Worm (Caenorhabditis elegans) whole organism, L4 larva: ENCODE data around the gene trpp-6.

Experiments
- F37D6.2 ChIP-seq: sonication (generic microtip); optimal IDR thresholded peaks from 2 replicates; lab custom pipeline; 2016; ENCODE audit warnings: mild to moderate bottlenecking, missing genetic modification characterization, missing compliant biosample characterization
- F49E8.2 ChIP-seq: sonication (generic microtip); optimal IDR thresholded peaks from 2 replicates; lab custom pipeline; 2016; ENCODE audit warnings: missing compliant biosample characterization, mild to moderate bottlenecking, missing genetic modification characterization, borderline replicate concordance
- R02D3.7 ChIP-seq: fragments of 150-350 bp; sonication (generic microtip); optimal IDR thresholded peaks from 3 replicates; lab custom pipeline; 2014; ENCODE audit warnings: missing biosample characterization, missing genetic modification characterization
- T20F7.1 ChIP-seq: fragments of 200-800 bp; sonication (Bioruptor generic); optimal IDR thresholded peaks from 2 replicates; lab custom pipeline; 2018; ENCODE audit warnings: mild to moderate bottlenecking, missing genetic modification characterization, missing compliant biosample characterization
- Y48G9A.11 ChIP-seq: fragments of 200-800 bp; sonication (Bioruptor generic); IDR thresholded peaks from 2 replicates; pipeline ENCODE4 v1.3.6; 2022; ENCODE audit warnings: missing genetic modification reagents, missing genetic modification characterization, missing compliant biosample characterization
- ZK337.2 ChIP-seq: fragments of 200-800 bp; sonication (Bioruptor generic); IDR thresholded peaks from 2 replicates; pipeline ENCODE4 v1.3.6; 2022; ENCODE audit warnings: missing genetic modification reagents, missing genetic modification characterization, missing compliant biosample characterization
- ceh-28 ChIP-seq: fragments of 150-350 bp; optimal IDR thresholded peaks from 2 replicates; lab custom pipeline; 2014; ENCODE audit warnings: missing biosample characterization, missing genetic modification reagents, missing genetic modification characterization
- ceh-32 ChIP-seq: sonication (generic microtip); optimal IDR thresholded peaks from 2 replicates; lab custom pipeline; 2016; ENCODE audit warnings: mild to moderate bottlenecking, missing genetic modification characterization, missing compliant biosample characterization; ENCODE audit not compliant: poor library complexity
- ceh-44 ChIP-seq: fragments of 200-800 bp; sonication (Bioruptor generic); IDR thresholded peaks from 2 replicates; pipeline ENCODE4 v1.3.6; 2022; ENCODE audit warnings: missing genetic modification reagents, missing genetic modification characterization, missing compliant biosample characterization
- daf-12 ChIP-seq: fragments of 150-350 bp; optimal IDR thresholded peaks from 2 replicates; lab custom pipeline; 2014; ENCODE audit warnings: missing biosample characterization, missing genetic modification reagents, missing genetic modification characterization
- daf-16 ChIP-seq, 3 experiments: sonication (generic microtip); optimal IDR thresholded peaks; 2 replicates each; lab custom pipeline; 2016 to 2017; ENCODE audit warnings: missing genetic modification characterization in 3 of 3, missing genetic modification reagents in 3 of 3, mild to moderate bottlenecking in 2 of 3, missing compliant biosample characterization in 2 of 3, missing biosample characterization in 1 of 3, moderate library complexity in 1 of 3
- daf-19 ChIP-seq: fragments of 200-800 bp; sonication (Bioruptor generic); conservative IDR thresholded peaks from 2 replicates; pipeline ENCODE4 v1.3.6; 2022; ENCODE audit warnings: missing genetic modification characterization, missing compliant biosample characterization
- daf-8 ChIP-seq: fragments of 200-800 bp; sonication (Bioruptor generic); IDR thresholded peaks from 2 replicates; pipeline ENCODE4 v1.3.6; 2022; ENCODE audit warnings: missing genetic modification characterization, missing compliant biosample characterization
- dmd-6 ChIP-seq: fragments of 200-800 bp; sonication (Bioruptor generic); IDR thresholded peaks from 2 replicates; pipeline ENCODE4 v1.3.6; 2022; ENCODE audit warnings: missing genetic modification reagents, missing genetic modification characterization, missing compliant biosample characterization
- dve-1 ChIP-seq: sonication (generic microtip); optimal IDR thresholded peaks from 2 replicates; lab custom pipeline; 2017; ENCODE audit warnings: antibody characterized with exemption, mild to moderate bottlenecking, missing genetic modification characterization, missing compliant biosample characterization; ENCODE audit not compliant: insufficient read depth
- fos-1 ChIP-seq: fragments of 150-350 bp; optimal IDR thresholded peaks from 2 replicates; lab custom pipeline; 2014; ENCODE audit warnings: missing biosample characterization, missing genetic modification characterization
- hlh-11 ChIP-seq: fragments of 200-800 bp; sonication (Bioruptor generic); optimal IDR thresholded peaks from 2 replicates; lab custom pipeline; 2018; ENCODE audit warnings: mild to moderate bottlenecking, missing genetic modification characterization, missing compliant biosample characterization
- hlh-30 ChIP-seq: sonication (generic microtip); optimal IDR thresholded peaks from 2 replicates; lab custom pipeline; 2017; ENCODE audit warnings: antibody characterized with exemption, mild to moderate bottlenecking, missing genetic modification characterization, missing compliant biosample characterization; ENCODE audit not compliant: insufficient read depth
- jun-1 ChIP-seq: fragments of 150-350 bp; optimal IDR thresholded peaks from 2 replicates; lab custom pipeline; 2014; ENCODE audit warnings: missing biosample characterization, missing genetic modification reagents, missing genetic modification characterization
- lin-13 ChIP-seq: fragments of 150-350 bp; optimal IDR thresholded peaks from 2 replicates; lab custom pipeline; 2014; ENCODE audit warnings: missing biosample characterization, missing genetic modification reagents, missing genetic modification characterization
- lin-38 ChIP-seq: fragments of 200-800 bp; sonication (Bioruptor generic); IDR thresholded peaks from 2 replicates; pipeline ENCODE4 v1.3.6; 2022; ENCODE audit warnings: missing genetic modification reagents, missing genetic modification characterization, missing compliant biosample characterization
- lin-39 ChIP-seq: fragments of 150-350 bp; optimal IDR thresholded peaks from 2 replicates; lab custom pipeline; 2014; ENCODE audit warnings: missing biosample characterization, missing genetic modification reagents, missing genetic modification characterization
- nhr-11 ChIP-seq: fragments of 150-350 bp; optimal IDR thresholded peaks from 2 replicates; lab custom pipeline; 2014; ENCODE audit warnings: missing biosample characterization, missing genetic modification characterization
- nhr-25 ChIP-seq: sonication (generic microtip); optimal IDR thresholded peaks from 2 replicates; lab custom pipeline; 2017; ENCODE audit warnings: missing genetic modification characterization, mild to moderate bottlenecking, missing compliant biosample characterization, antibody characterized with exemption, moderate library complexity, borderline replicate concordance; ENCODE audit not compliant: insufficient read depth
- nhr-28 ChIP-seq: fragments of 150-350 bp; optimal IDR thresholded peaks from 2 replicates; lab custom pipeline; 2014; ENCODE audit warnings: missing biosample characterization, missing genetic modification characterization
- pqm-1 ChIP-seq: sonication (generic microtip); optimal IDR thresholded peaks from 2 replicates; lab custom pipeline; 2017; ENCODE audit warnings: missing biosample characterization, missing genetic modification characterization
- sdz-12 ChIP-seq: fragments of 200-800 bp; sonication (Bioruptor generic); optimal IDR thresholded peaks from 2 replicates; lab custom pipeline; 2018; ENCODE audit warnings: mild to moderate bottlenecking, missing genetic modification characterization, missing compliant biosample characterization
- skn-1 ChIP-seq: fragments of 150-350 bp; optimal IDR thresholded peaks from 2 replicates; lab custom pipeline; 2014; ENCODE audit warnings: missing biosample characterization, missing genetic modification characterization
- tra-1 ChIP-seq: fragments of 200-800 bp; sonication (Bioruptor generic); IDR thresholded peaks from 2 replicates; pipeline ENCODE4 v1.3.6; 2022; ENCODE audit warnings: missing genetic modification reagents, missing genetic modification characterization, missing compliant biosample characterization
- unc-130 ChIP-seq: sonication (generic microtip); optimal IDR thresholded peaks from 2 replicates; lab custom pipeline; 2016; ENCODE audit warnings: missing genetic modification reagents, missing genetic modification characterization, missing compliant biosample characterization
- unc-62 ChIP-seq, 3 experiments: fragments of 150-350 bp in 1 of 3; sonication (generic microtip); optimal IDR thresholded peaks in 2 of 3; peaks in 1 of 3; 1 replicate in 1 of 3; 2 replicates in 2 of 3; lab custom pipeline; 2014 to 2017; ENCODE audit warnings: missing biosample characterization in 3 of 3, missing genetic modification characterization in 3 of 3, missing genetic modification reagents in 3 of 3, missing genotype in 1 of 3
- ztf-7 ChIP-seq: fragments of 150-350 bp; optimal IDR thresholded peaks from 2 replicates; lab custom pipeline; 2014; ENCODE audit warnings: missing biosample characterization, missing genetic modification characterization

The trpp-6 gene

DNA sequence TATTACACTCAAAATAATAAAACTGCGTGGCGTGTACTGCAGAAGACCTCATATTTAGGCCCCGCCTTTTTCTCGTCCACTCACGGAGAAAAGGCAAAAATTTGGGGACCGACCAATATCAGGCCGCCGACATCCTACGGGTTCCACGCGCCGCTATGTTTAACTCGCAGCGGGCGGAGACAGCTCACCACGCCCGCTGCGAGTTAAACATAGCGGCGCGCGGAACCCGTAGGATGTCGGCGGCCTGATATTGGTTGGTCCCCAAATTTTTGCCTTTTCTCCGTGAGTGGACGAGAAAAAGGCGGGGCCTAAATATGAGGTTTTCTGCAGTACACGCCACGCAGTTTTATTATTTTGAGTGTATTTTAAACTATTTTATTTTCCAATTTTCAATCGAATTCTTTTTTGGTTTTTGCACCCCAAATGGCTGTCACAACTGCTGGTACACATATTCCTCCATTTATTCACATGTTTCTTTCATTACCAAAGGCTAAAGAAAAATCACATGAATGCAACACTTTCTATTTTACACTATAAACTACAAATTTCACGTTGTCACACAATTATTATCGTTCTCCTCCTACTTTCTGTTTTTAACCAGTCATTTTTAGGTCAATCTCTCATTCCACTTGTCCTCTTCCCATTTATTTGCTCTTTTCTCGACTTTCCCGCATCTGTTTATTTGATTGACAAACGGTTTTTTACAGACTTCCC, 12.5 kb downstream of the trpp-6 start, which contains the start of gene uda-1:
Gene uda-1, plus strand, starts transcription at position 708 of the 714 bp plus-strand sequence.
- TF ChIP-seq dmd-6 (GFP tag; lab: Robert Waterston, UW): peak; percentile 12; the same call in 1 of the 2 replicates
- TF ChIP-seq hlh-30: peak; percentile 62
- TF ChIP-seq nhr-28 (tag; lab: Kevin White, UChicago): peak; percentile 96
- TF ChIP-seq, all 104 proteins: peak for 3; not testable (repeated sequence) for 101

DNA sequence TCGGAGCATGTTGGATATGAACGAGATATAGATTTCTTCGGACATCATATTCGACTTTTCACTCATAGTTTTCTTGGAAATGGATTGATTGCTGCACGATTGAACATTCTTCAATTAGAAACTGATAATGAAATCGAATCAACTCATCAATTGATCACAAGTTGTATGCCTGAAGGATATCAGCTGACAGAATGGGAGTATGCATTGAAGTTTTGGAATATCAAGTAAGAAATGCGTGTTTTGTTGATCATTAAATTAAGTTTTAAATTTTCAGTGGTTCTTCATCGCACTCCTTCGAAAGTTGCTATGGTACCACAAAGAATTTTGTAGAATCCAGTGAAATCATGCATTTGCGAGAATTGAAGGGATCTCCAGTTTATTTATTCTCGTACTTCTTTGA, 14.7 kb downstream of the trpp-6 start:
- TF ChIP-seq hlh-30 (peak; percentile 15), fos-1 (no peak)

DNA sequence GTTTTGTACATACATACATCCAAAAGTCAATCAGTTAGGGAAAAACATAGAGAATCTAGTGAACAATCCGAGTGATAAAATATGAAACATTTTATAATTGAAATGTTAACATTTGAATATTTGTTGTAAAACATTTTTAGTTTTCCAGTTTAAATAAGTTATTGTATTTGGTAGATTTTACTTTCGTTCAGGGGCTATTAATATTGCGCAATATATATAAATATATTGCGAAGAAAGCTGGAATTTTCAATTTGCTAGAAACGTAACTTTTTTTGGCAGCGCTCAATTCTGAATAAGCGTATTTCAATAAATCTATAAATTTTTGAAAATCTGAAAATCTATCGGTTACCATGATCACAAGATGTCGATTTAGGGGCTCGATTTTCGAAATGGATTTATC, 15.8 kb downstream of the trpp-6 start:
- TF ChIP-seq lin-39 (tag; lab: Kevin White, UChicago): no peak
- 0 out of 2 replicates have a peak, but pooled peaks have one; percentile 26 for TF ChIP-seq lin-38 (GFP tag; lab: Robert Waterston, UW)

DNA sequence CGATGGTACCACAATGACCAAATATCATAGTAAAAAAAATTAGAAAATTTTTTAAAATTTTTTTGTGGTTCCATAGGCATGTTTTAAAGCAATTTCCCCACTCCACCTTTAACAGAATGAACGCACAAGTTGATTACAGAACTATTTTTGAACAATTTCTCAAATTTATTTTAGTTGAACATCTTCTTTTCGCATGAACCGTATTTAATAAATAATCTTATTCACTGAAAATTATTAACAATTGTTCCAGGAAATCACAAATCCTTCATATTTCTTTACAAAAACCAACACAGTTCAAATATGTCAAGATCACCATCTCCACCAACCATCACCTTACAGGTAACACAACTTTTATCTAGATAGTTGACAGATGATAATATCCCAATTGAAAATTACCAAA, 19.9 kb downstream of the trpp-6 start, which contains the start of gene lea-1:
Gene lea-1, plus strand, starts transcription at position 301 of the 400 bp plus-strand sequence.
- TF ChIP-seq hlh-11: no peak

DNA sequence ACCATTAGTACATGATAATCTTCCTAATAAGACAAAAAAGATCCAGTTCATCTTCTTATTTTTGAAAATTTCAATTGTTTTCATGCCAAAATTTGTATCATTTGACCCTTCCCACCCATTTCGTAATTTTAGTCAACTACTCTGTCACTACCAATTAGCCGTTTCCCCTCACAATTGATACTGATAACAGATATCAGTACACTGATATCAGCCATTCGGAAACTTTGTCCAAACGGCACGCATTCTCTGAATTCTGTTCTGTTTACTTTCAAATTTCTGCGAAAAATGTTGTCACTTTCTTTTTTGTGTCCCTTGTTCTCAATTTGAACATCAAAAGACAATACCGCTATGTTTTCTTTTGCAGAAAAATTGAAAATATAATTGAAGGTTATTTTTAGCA, 20.9 kb downstream of the trpp-6 start:
- peak; percentile 12 for TF ChIP-seq hlh-30
- peak; percentile 78 for TF ChIP-seq nhr-28 (tag; lab: Kevin White, UChicago)
- peak in 1 of 2 experiments; percentile 29 for TF ChIP-seq unc-62 (GFP tag; optimal IDR thresholded peaks at IDR 0.05 in 1 of 2; lab: Kevin White, UChicago)
- TF ChIP-seq unc-62 (tag; optimal IDR thresholded peaks at IDR 0.05; lab: Kevin White, UChicago): no peak
- TF ChIP-seq dmd-6 (GFP tag; lab: Robert Waterston, UW): peak; percentile 61
- no peak for TF ChIP-seq sdz-12 (GFP tag; lab: Kevin White, UChicago)
- TF ChIP-seq daf-16 (GFP tag; optimal IDR thresholded peaks at IDR 0.05; lab: Kevin White, UChicago): no peak
- peak; percentile 82 for TF ChIP-seq daf-16 (tag; optimal IDR thresholded peaks at IDR 0.05; lab: Kevin White, UChicago)
- TF ChIP-seq pqm-1: peak; percentile 61
- TF ChIP-seq ztf-7: no peak
- peak; percentile 56 for TF ChIP-seq hlh-11
- TF ChIP-seq dve-1 (tag; lab: Kevin White, UChicago): peak; percentile 67
- no peak for TF ChIP-seq tra-1 (GFP tag; lab: Robert Waterston, UW)

DNA sequence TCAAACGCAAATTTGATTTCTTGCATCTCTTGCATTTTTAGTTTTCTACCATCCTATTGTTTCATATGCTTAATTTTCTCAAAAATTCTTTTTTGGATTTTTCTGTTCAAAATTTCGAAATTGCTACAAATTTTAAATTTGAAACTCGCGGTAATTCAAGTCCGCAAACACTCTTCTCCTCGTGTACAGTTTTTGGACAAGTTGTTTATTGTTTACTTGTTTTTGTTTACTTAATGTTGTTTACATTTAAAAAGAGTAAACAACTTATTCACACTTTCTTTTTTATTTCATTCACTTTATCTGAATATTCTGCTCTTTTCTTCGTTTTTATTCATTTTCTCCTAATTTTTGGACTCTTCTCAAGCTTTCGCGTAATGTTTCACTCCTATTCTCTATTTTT, 26.6 kb downstream of the trpp-6 start:
- TF ChIP-seq F49E8.2 (tag; lab: Kevin White, UChicago) (peak; percentile 43), Y48G9A.11 (GFP tag; lab: Robert Waterston, UW) (no peak), unc-62 (GFP tag; optimal IDR thresholded peaks at IDR 0.05 in 1 of 2; lab: Kevin White, UChicago) (peak in 1 of 2 experiments; percentile 81), unc-62 (tag; optimal IDR thresholded peaks at IDR 0.05; lab: Kevin White, UChicago) (no peak), ceh-44 (GFP tag; lab: Robert Waterston, UW) (no peak), ZK337.2 (no peak), T20F7.1 (no peak), daf-16 (GFP tag; optimal IDR thresholded peaks at IDR 0.05; lab: Kevin White, UChicago) (no peak), daf-16 (tag; optimal IDR thresholded peaks at IDR 0.05; lab: Kevin White, UChicago) (no peak), daf-8 (GFP tag; lab: Robert Waterston, UW) (no peak), unc-130 (GFP tag; lab: Kevin White, UChicago) (peak; percentile 98), skn-1 (tag; lab: Kevin White, UChicago) (no peak), F37D6.2 (no peak), daf-12 (no peak), ceh-28 (tag; lab: Kevin White, UChicago) (no peak), nhr-25 (tag; lab: Kevin White, UChicago) (no peak), nhr-11 (tag; lab: Kevin White, UChicago) (no peak), lin-13 (GFP tag; lab: Kevin White, UChicago) (no peak), daf-19 (GFP tag; lab: Robert Waterston, UW) (no peak), ceh-32 (tag; lab: Kevin White, UChicago) (no peak), R02D3.7 (tag; lab: Kevin White, UChicago) (no peak), jun-1 (tag; lab: Kevin White, UChicago) (no peak), lin-38 (GFP tag; lab: Robert Waterston, UW) (peak; percentile 43)
